Worm (Caenorhabditis elegans): ENCODE measurements around the gene col-101.

- no peak for TF ChIP-seq him-1 (tag; optimal IDR thresholded peaks at IDR 0.05)
- TF ChIP-seq dao-5 (tag; optimal IDR thresholded peaks at IDR 0.05): no peak
Observed at ce11 chrIV:326564-327070, at the start of gene col-101.

Data from whole organism, L4/young adult.